Worm (Caenorhabditis elegans) whole organism, L3 larva: ENCODE measurements around the gene T07E3.2.
A peak's percentile ranks its signal among the peaks of the same experiment; 100 is the strongest.

Source experiments
- R02D3.7 ChIP-seq: fragments of 150-350 bp; optimal IDR thresholded peaks from 2 replicates; lab custom pipeline; 2014; ENCODE audit warnings: missing biosample characterization, missing genetic modification characterization
- aly-2 ChIP-seq: fragments of 150-350 bp; optimal IDR thresholded peaks from 2 replicates; lab custom pipeline; 2014; ENCODE audit warnings: missing biosample characterization, missing genetic modification characterization
- ama-1 ChIP-seq: fragments of 150-350 bp; optimal IDR thresholded peaks from 2 replicates; lab custom pipeline; 2018
- ceh-16 ChIP-seq: sonication (generic microtip); optimal IDR thresholded peaks from 2 replicates; lab custom pipeline; 2017; ENCODE audit warnings: missing biosample characterization, missing genetic modification characterization
- ceh-28 ChIP-seq: fragments of 150-350 bp; optimal IDR thresholded peaks from 2 replicates; lab custom pipeline; 2014; ENCODE audit warnings: missing biosample characterization, missing genetic modification reagents, missing genetic modification characterization
- ceh-82 ChIP-seq: fragments of 150-350 bp; optimal IDR thresholded peaks from 2 replicates; lab custom pipeline; 2014; ENCODE audit warnings: missing biosample characterization, missing genetic modification characterization
- ceh-9 ChIP-seq: sonication (generic microtip); optimal IDR thresholded peaks from 2 replicates; lab custom pipeline; 2018; ENCODE audit warnings: missing biosample characterization, missing genetic modification characterization
- daf-12 ChIP-seq: fragments of 150-350 bp; optimal IDR thresholded peaks from 2 replicates; lab custom pipeline; 2014; ENCODE audit warnings: missing biosample characterization, missing genetic modification reagents, missing genetic modification characterization
- elt-1 ChIP-seq: fragments of 150-350 bp; optimal IDR thresholded peaks from 2 replicates; lab custom pipeline; 2014; ENCODE audit warnings: missing biosample characterization, missing genetic modification characterization
- elt-2 ChIP-seq: sonication (generic microtip); optimal IDR thresholded peaks from 2 replicates; lab custom pipeline; 2016; ENCODE audit warnings: missing genetic modification reagents, mild to moderate bottlenecking, missing genetic modification characterization, missing compliant biosample characterization
- elt-3 ChIP-seq, 3 experiments: fragments of 150-350 bp in 1 of 3; sonication (generic microtip) in 2 of 3; optimal IDR thresholded peaks; 2 replicates in 2 of 3; 4 replicates in 1 of 3; lab custom pipeline; 2014 to 2017; ENCODE audit warnings: missing biosample characterization in 3 of 3, missing genetic modification characterization in 3 of 3
- eor-1 ChIP-seq, 2 experiments: fragments of 150-350 bp; optimal IDR thresholded peaks; 2 replicates each; lab custom pipeline; 2014 to 2018; ENCODE audit warnings: missing biosample characterization in 2 of 2, missing genetic modification characterization in 2 of 2
- fkh-10 ChIP-seq: sonication (generic microtip); optimal IDR thresholded peaks from 2 replicates; lab custom pipeline; 2017; ENCODE audit warnings: missing biosample characterization, missing genetic modification reagents, missing genetic modification characterization
- fos-1 ChIP-seq: fragments of 150-350 bp; optimal IDR thresholded peaks from 2 replicates; lab custom pipeline; 2014; ENCODE audit warnings: missing biosample characterization, missing genetic modification characterization
- jun-1 ChIP-seq: fragments of 150-350 bp; optimal IDR thresholded peaks from 2 replicates; lab custom pipeline; 2014; ENCODE audit warnings: missing biosample characterization, missing genetic modification reagents, missing genetic modification characterization
- lin-15B ChIP-seq: fragments of 150-350 bp; optimal IDR thresholded peaks from 2 replicates; lab custom pipeline; 2014; ENCODE audit warnings: missing biosample characterization, missing genetic modification characterization
- lin-39 ChIP-seq: fragments of 150-350 bp; optimal IDR thresholded peaks from 2 replicates; lab custom pipeline; 2018; ENCODE audit warnings: missing biosample characterization, missing genetic modification reagents, missing genetic modification characterization
- lsy-12 ChIP-seq: sonication (generic microtip); optimal IDR thresholded peaks from 2 replicates; lab custom pipeline; 2016; ENCODE audit warnings: mild to moderate bottlenecking, missing genetic modification characterization, missing compliant biosample characterization
- mdl-1 ChIP-seq: fragments of 150-350 bp; optimal IDR thresholded peaks from 2 replicates; lab custom pipeline; 2014; ENCODE audit warnings: missing biosample characterization, missing genetic modification characterization
- mml-1 ChIP-seq: fragments of 150-350 bp; sonication (generic microtip); optimal IDR thresholded peaks from 3 replicates; lab custom pipeline; 2014; ENCODE audit warnings: missing biosample characterization, missing genetic modification characterization
- nfya-1 ChIP-seq: sonication (generic microtip); optimal IDR thresholded peaks from 2 replicates; lab custom pipeline; 2017; ENCODE audit warnings: missing genetic modification characterization, mild to moderate bottlenecking, missing compliant biosample characterization, antibody characterized with exemption, moderate library complexity; ENCODE audit not compliant: insufficient read depth
- nhr-11 ChIP-seq: fragments of 150-350 bp; optimal IDR thresholded peaks from 2 replicates; lab custom pipeline; 2014; ENCODE audit warnings: missing biosample characterization, missing genetic modification characterization
- nhr-12 ChIP-seq: fragments of 150-350 bp; optimal IDR thresholded peaks from 2 replicates; lab custom pipeline; 2014; ENCODE audit warnings: missing biosample characterization, missing genetic modification characterization
- nhr-23 ChIP-seq: fragments of 150-350 bp; optimal IDR thresholded peaks from 2 replicates; lab custom pipeline; 2014; ENCODE audit warnings: missing biosample characterization, missing genetic modification reagents, missing genetic modification characterization
- nhr-25 ChIP-seq: sonication (generic microtip); optimal IDR thresholded peaks from 2 replicates; lab custom pipeline; 2017; ENCODE audit warnings: missing biosample characterization, missing genetic modification characterization
- nhr-28 ChIP-seq: fragments of 150-350 bp; optimal IDR thresholded peaks from 2 replicates; lab custom pipeline; 2014; ENCODE audit warnings: missing biosample characterization, missing genetic modification characterization
- nhr-43 ChIP-seq: sonication (generic microtip); optimal IDR thresholded peaks from 2 replicates; lab custom pipeline; 2016; ENCODE audit warnings: mild to moderate bottlenecking, missing genetic modification characterization, missing compliant biosample characterization; ENCODE audit not compliant: poor library complexity, severe bottlenecking
- nhr-67 ChIP-seq: fragments of 150-350 bp; optimal IDR thresholded peaks from 2 replicates; lab custom pipeline; 2014; ENCODE audit warnings: missing biosample characterization, missing genetic modification characterization
- nhr-76 ChIP-seq: fragments of 150-350 bp; sonication (generic microtip); optimal IDR thresholded peaks from 5 replicates; lab custom pipeline; 2014; ENCODE audit warnings: missing biosample characterization, missing genetic modification characterization
- nhr-77 ChIP-seq: fragments of 150-350 bp; optimal IDR thresholded peaks from 2 replicates; lab custom pipeline; 2014; ENCODE audit warnings: missing biosample characterization, missing genetic modification characterization
- pha-4 ChIP-seq: fragments of 150-350 bp; optimal IDR thresholded peaks from 2 replicates; lab custom pipeline; 2014; ENCODE audit warnings: missing biosample characterization, missing genetic modification reagents, missing genetic modification characterization
- pqm-1 ChIP-seq: fragments of 150-350 bp; optimal IDR thresholded peaks from 2 replicates; lab custom pipeline; 2017; ENCODE audit warnings: missing biosample characterization, missing genetic modification characterization, inconsistent platforms
- zag-1 ChIP-seq: fragments of 150-350 bp; optimal IDR thresholded peaks from 2 replicates; lab custom pipeline; 2014; ENCODE audit warnings: missing biosample characterization, missing genetic modification characterization
- ztf-4 ChIP-seq: fragments of 150-350 bp; optimal IDR thresholded peaks from 2 replicates; lab custom pipeline; 2014; ENCODE audit warnings: missing biosample characterization, missing genetic modification characterization

The T07E3.2 gene

DNA sequence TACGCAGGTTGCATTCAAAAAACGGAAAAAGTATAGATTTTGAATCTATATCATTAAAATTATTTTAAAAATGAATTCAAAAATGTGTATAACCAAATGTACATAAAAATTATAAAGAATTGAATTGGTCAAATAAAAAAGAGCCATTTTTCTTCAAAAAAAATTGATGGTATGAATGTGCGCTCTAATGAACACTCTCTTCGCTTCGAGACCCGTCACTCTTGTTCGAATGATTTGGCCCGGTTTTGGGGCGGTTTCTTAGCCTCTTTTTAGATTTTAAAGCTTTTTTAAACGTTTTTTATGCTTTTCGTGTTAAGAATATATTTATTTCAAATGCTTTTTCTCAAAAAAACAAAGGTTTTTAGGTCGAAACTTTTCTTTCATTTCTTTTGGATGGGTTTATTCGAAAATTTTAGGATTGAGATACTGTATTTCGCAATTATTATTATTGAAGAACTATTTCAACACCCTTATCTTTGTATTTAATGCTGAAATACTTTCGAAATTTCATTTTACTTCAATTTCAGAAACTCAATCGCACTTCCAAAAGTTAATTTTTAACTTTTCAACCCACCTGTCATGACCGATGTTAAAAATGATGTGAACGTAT, 23.2 kb downstream of the T07E3.2 start, which contains the start of gene inf-1:
inf-1 (plus strand) TSS at position 577 of the 610 bp plus-strand sequence.
- TF ChIP-seq nhr-43 (tag; lab: Kevin White, UChicago) (no peak), nfya-1 (peak; percentile 71), aly-2 (tag; lab: Kevin White, UChicago) (no peak), R02D3.7 (no peak), pha-4 (tag; lab: Kevin White, UChicago) (peak; percentile 68), fkh-10 (GFP tag; lab: Kevin White, UChicago) (no peak), ama-1 (no peak), ceh-82 (tag; lab: Kevin White, UChicago) (no peak), fos-1 (tag; lab: Kevin White, UChicago) (no peak), nhr-67 (tag; lab: Kevin White, UChicago) (no peak), nhr-28 (tag; lab: Kevin White, UChicago) (no peak), nhr-76 (tag; lab: Kevin White, UChicago) (no peak), ceh-16 (tag; lab: Kevin White, UChicago) (no peak), nhr-23 (tag; lab: Kevin White, UChicago) (peak; percentile 32), mml-1 (no peak), ceh-9 (tag; lab: Kevin White, UChicago) (no peak), elt-3 (tag; optimal IDR thresholded peaks at IDR 0.05; lab: Kevin White, UChicago) (no peak), mdl-1 (tag; lab: Kevin White, UChicago) (no peak), lin-39 (tag; lab: Kevin White, UChicago) (peak; percentile 15), jun-1 (no peak), nhr-12 (no peak), elt-2 (tag; lab: Kevin White, UChicago) (peak; percentile 10), daf-12 (tag; lab: Kevin White, UChicago) (no peak), lin-15B (tag; lab: Kevin White, UChicago) (peak; percentile 92), nhr-11 (tag; lab: Kevin White, UChicago) (no peak), ceh-28 (tag; lab: Kevin White, UChicago) (no peak), pqm-1 (tag; lab: Kevin White, UChicago) (no peak), ztf-4 (tag; lab: Kevin White, UChicago) (no peak)

DNA sequence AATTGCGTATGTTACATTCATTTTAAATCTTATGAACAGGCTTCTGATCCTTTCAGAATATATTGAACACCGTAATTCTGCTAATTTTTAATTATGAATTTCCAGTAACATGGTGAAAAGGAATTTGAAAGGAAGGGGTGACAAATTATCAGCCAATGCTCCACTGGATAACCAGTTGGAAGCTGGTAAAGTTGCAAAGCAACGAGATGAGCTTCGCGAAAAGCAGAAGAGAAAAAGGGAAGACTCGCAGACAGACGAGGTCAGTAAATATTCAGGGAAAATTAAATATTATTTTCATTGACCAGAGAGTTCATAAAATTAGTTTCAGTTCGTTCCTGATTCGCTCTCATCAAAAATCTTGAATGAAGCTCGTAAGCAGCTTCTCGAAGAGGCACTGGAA, 25.4 kb downstream of the T07E3.2 start, which contains the start of gene byn-1:
byn-1 (plus strand) TSS at position 106 of the 400 bp plus-strand sequence.
- no peak for TF ChIP-seq eor-1 (tag; optimal IDR thresholded peaks at IDR 0.05; lab: Kevin White, UChicago)
- no peak for TF ChIP-seq elt-1
- TF ChIP-seq pha-4 (tag; lab: Kevin White, UChicago) = no peak
- no peak for TF ChIP-seq lin-15B (tag; lab: Kevin White, UChicago)
- TF ChIP-seq ceh-9 (tag; lab: Kevin White, UChicago) = no peak
- no peak for TF ChIP-seq fkh-10 (GFP tag; lab: Kevin White, UChicago)
- no peak for TF ChIP-seq R02D3.7
- TF ChIP-seq nhr-23 (tag; lab: Kevin White, UChicago) = no peak
- no peak for TF ChIP-seq ama-1

DNA sequence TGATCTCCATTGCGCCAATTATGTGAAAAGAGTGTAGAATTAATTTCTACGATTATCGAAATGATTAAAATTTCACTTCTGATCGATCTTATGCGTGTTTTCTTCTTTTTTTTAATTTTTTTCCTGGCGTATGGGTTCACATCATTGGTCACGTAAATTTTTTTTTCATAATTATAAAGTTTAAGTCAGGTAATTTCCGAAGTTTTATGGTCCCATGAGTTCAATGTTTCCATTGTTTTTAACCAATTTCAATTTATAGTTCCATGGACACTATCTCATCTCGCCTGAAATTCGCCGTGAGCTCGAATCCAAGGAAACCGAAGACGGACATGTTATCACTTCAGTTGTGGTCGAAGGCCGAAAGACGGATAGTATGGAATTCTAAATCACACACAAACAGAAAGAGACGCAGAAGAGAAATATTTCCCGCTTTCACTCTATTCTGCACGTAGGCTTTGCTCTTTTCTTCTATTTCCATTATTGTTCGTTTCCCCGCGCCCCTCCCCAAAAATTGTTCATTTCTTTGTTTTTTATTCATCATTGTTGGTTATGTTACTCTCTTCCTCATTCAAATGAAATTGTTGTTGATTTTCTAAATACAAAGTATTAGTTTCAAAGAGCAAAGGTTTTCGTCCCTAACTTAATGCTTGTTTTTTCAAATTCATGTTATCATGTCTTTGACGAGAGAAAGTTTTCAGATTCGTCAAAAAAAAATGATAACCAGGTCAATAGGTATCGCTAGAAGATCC, 28.9 kb downstream of the T07E3.2 start, which contains the start of the genes F57B9.8 and coq-2:
F57B9.8 (minus strand) TSS at position 51 of the 749 bp plus-strand sequence.
coq-2 (plus strand) TSS at position 699 of the 749 bp plus-strand sequence.
- TF ChIP-seq nhr-76 (tag; lab: Kevin White, UChicago) (no peak), ztf-4 (tag; lab: Kevin White, UChicago) (no peak), zag-1 (tag; lab: Kevin White, UChicago) (no peak), nhr-77 (tag; lab: Kevin White, UChicago) (no peak), fkh-10 (GFP tag; lab: Kevin White, UChicago) (no peak), nhr-25 (no peak), nhr-28 (tag; lab: Kevin White, UChicago) (no peak), lsy-12 (tag; lab: Kevin White, UChicago) (no peak), lin-15B (tag; lab: Kevin White, UChicago) (no peak), elt-1 (no peak)

DNA sequence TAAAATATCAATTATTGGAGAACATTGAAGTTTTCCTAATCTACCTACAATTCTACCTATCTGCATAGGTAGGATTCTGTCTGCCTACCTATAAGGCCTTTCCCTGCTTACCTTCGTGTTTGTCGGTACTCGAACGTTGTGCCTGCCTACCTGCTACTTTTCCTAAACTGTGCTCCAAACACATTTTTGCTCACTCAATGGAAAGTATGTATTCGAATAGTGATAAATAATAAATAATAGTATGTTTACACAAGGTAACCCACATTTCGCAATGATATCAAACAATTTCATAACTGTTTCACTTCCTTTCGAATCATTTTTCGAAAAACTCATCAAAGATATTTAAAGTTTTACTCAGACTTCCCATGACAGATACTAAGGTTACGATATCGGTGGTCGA, 33.0 kb downstream of the T07E3.2 start, which contains the start of gene F57B9.3:
F57B9.3 (plus strand) TSS at position 301 of the 400 bp plus-strand sequence.
- no peak for TF ChIP-seq nhr-25
- TF ChIP-seq pha-4 (tag; lab: Kevin White, UChicago) = peak; percentile 43
- TF ChIP-seq, all 47 proteins: peak for 1
